Fruit fly (Drosophila melanogaster): ENCODE measurements around the gene Ccp84Aa.

DNA sequence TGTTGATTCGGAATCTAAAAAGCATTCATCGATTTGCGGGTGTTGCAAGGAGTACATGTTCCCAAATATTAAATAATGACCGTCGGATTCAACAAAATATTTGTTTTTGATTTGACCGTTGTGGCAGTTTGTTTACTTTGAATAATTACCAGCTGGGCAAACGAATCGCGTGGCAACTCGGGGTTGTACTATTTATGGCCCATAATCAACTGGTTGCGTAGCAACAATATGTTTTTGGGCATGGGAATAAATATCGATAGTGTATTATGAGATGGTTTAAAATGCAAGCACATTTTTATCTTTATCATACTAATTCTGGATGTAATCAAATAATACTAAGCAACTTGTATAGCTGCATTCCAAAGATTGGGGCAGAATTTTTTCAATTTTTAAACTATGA lies 44.0 kb downstream of the Ccp84Aa start, which contains the start of gene CG34297:
- no peak for TF ChIP-seq psq (optimal IDR thresholded peaks at IDR 0.05)
- no peak for TF ChIP-seq h (optimal IDR thresholded peaks at IDR 0.05)
- TF ChIP-seq insv (optimal IDR thresholded peaks at IDR 0.05), result no peak
- TF ChIP-seq Myc (optimal IDR thresholded peaks at IDR 0.05), result no peak
- no peak for TF ChIP-seq Sin3A (optimal IDR thresholded peaks at IDR 0.05)

Data from Kc167 (cell line).